Fruit fly (Drosophila melanogaster) whole organism, pupa: ENCODE measurements around the gene TfIIEalpha.

ENCODE experiments used
- CG10348 ChIP-seq: fragments of 200-800 bp; sonication (Bioruptor generic); IDR thresholded peaks from 2 replicates; pipeline ENCODE4 v1.3.6; 2022; ENCODE audit warnings: missing biosample characterization, missing genetic modification characterization
- CG12605 ChIP-seq: fragments of 200-800 bp; sonication (Bioruptor generic); IDR thresholded peaks from 2 replicates; pipeline ENCODE4 v1.3.6; 2022; ENCODE audit warnings: missing biosample characterization, missing genetic modification characterization
- CG13204 ChIP-seq: fragments of 200-800 bp; sonication (Bioruptor generic); optimal IDR thresholded peaks from 2 replicates; lab custom pipeline; 2018; ENCODE audit warnings: missing biosample characterization, mild to moderate bottlenecking, missing genetic modification characterization, moderate library complexity
- CG15710 ChIP-seq: fragments of 200-800 bp; sonication (Bioruptor generic); optimal IDR thresholded peaks from 2 replicates; lab custom pipeline; 2018; ENCODE audit warnings: missing biosample characterization, mild to moderate bottlenecking, missing genetic modification characterization, moderate library complexity
- CG17806 ChIP-seq: fragments of 200-800 bp; sonication (Bioruptor generic); optimal IDR thresholded peaks from 2 replicates; lab custom pipeline; 2018; ENCODE audit warnings: missing biosample characterization, mild to moderate bottlenecking, missing genetic modification characterization, moderate library complexity
- CG34367 ChIP-seq: fragments of 200-800 bp; sonication (Bioruptor generic); optimal IDR thresholded peaks from 2 replicates; lab custom pipeline; 2018; ENCODE audit warnings: missing biosample characterization, mild to moderate bottlenecking, missing genetic modification characterization
- CG8159 ChIP-seq: fragments of 200-800 bp; sonication (Bioruptor generic); optimal IDR thresholded peaks from 3 replicates; lab custom pipeline; 2018; ENCODE audit warnings: missing biosample characterization, mild to moderate bottlenecking, missing genetic modification characterization, moderate library complexity
- CG8301 ChIP-seq: fragments of 200-800 bp; sonication (Bioruptor generic); optimal IDR thresholded peaks from 2 replicates; lab custom pipeline; 2018; ENCODE audit warnings: missing biosample characterization, mild to moderate bottlenecking, missing genetic modification characterization
- CG9948 ChIP-seq: fragments of 200-800 bp; sonication (Bioruptor generic); optimal IDR thresholded peaks from 2 replicates; lab custom pipeline; 2018; ENCODE audit warnings: missing biosample characterization, mild to moderate bottlenecking, missing genetic modification characterization, moderate library complexity
- D1 ChIP-seq: fragments of 200-800 bp; sonication (Bioruptor generic); optimal IDR thresholded peaks from 2 replicates; lab custom pipeline; 2018; ENCODE audit warnings: missing biosample characterization, mild to moderate bottlenecking, missing genetic modification characterization, moderate library complexity
- fd96Ca ChIP-seq: fragments of 200-800 bp; sonication (Bioruptor generic); IDR thresholded peaks from 3 replicates; pipeline ENCODE4 v1.3.6; 2022; ENCODE audit warnings: missing biosample characterization, missing genetic modification characterization
- gl ChIP-seq: fragments of 200-800 bp; sonication (Bioruptor generic); optimal IDR thresholded peaks from 2 replicates; lab custom pipeline; 2018; ENCODE audit warnings: missing biosample characterization, mild to moderate bottlenecking, missing genetic modification characterization
- rn ChIP-seq: fragments of 200-800 bp; sonication (Bioruptor generic); IDR thresholded peaks from 2 replicates; pipeline ENCODE4 v1.3.6; 2022; ENCODE audit warnings: missing biosample characterization, missing genetic modification characterization

DNA sequence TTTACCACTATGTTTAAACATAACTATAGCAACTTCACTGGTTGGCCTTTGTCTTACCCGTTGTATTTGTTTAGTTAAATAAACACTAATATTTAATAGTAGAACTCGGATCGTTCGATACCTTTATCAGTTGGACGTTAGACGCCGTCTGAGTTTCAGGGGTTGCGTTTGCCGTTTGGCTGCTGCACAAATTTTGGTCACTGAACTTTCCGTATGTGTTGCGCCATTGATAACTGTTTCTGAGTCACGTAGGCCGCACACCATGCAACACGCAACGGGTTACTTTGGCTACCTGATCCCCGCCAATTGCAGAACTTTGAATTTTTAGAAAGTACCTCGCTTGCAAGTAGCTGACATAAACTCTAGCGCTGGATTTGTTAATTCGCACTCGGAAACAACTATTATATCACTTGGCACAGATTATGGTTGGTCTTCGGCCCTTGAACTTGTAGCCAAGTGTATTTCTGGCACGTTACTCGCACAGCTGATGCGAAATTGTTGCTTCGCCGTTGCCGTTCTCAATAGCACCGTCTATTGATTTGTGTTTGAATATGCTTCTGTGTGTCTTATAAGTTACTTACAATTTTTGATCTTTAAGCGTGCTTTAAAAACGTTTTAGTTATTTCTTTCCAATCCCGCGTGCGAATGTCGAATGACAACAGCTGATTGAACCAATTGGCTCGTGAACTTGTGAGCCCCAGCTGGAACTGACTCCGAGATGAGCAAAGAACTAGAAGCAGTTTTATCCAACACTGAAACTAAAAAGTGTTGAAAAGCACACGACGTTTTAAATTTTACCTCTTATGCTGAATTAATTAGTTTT is 14.7 kb downstream of the TfIIEalpha start, which contains the start of gene Dph1:
- no peak for TF ChIP-seq CG13204 (GFP tag; lab: Kevin White, UChicago)
- TF ChIP-seq fd96Ca (GFP tag; lab: Robert Waterston, UW) = peak; percentile 97
- TF ChIP-seq CG15710 (tag; lab: Kevin White, UChicago) = peak; percentile 86
- TF ChIP-seq CG12605 (GFP tag; lab: Robert Waterston, UW) = peak; percentile 92
- TF ChIP-seq CG8159 = peak; percentile 91
- peak; percentile 92 for TF ChIP-seq CG34367 (tag; lab: Kevin White, UChicago)
- peak; percentile 72 for TF ChIP-seq D1 (tag; lab: Kevin White, UChicago)
- TF ChIP-seq rn = peak; percentile 82
- peak; percentile 88 for TF ChIP-seq CG9948 (tag; lab: Kevin White, UChicago)
- peak; percentile 95 for TF ChIP-seq CG8301 (tag; lab: Kevin White, UChicago)
- TF ChIP-seq gl = peak; percentile 87
- TF ChIP-seq CG17806 = peak; percentile 94
- TF ChIP-seq CG10348 (GFP tag; lab: Robert Waterston, UW) = peak; percentile 63
